Worm (Caenorhabditis elegans): ENCODE results near the gene srbc-32.

ce11 chrV:3449810-3450209 lies 36.9 kb downstream of the srbc-32 start:
- TF ChIP-seq W03F9.2 (tag; optimal IDR thresholded peaks at IDR 0.05) (no peak), him-1 (tag; optimal IDR thresholded peaks at IDR 0.05) (no peak), dao-5 (tag; optimal IDR thresholded peaks at IDR 0.05) (no peak)

Measured in whole organism, L4/young adult.